Fruit fly (Drosophila melanogaster) whole organism, larva: ENCODE measurements around the gene IRSp53.

Experiments
- noc ChIP-seq: fragments of 200-800 bp; sonication (Bioruptor generic); optimal IDR thresholded peaks from 3 replicates; lab custom pipeline; 2019; ENCODE audit warnings: missing biosample characterization, mild to moderate bottlenecking, missing genetic modification characterization, moderate library complexity

The IRSp53 gene

dm6 chr3L:11135846-11136245 is at the start of gene IRSp53:
IRSp53 (plus strand) TSS chr3L:11136049.
- no peak for TF ChIP-seq noc (tag; lab: Kevin White, UChicago)

DNA sequence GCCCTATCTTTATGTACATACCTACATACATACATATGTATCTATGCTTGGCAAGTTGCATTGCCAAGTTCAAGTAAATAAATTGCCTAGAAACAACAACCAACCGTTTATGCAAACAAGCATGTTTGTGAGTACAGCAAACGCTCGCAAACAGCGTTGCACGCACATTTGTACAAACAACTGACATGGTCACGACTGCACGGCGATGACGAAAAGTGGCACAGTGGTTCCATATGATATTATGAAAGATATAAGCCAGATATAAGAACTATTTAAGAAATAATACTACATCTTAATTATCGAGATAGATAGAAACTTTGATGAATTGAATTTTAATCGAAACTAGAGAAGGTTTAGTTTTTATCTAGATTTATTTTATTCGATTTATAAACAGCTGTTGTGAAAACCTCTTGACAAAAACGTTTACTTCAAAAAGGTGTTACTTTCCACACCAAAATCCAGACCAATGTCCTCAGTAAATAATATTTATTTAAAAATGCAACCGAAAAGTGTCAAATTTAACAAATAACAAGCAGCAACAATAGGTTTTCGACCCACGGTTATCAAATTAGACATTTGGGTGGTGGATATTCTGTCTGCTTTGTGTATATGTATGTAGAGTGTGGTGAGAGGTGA is 45.9 kb upstream of the IRSp53 start:
- TF ChIP-seq noc (tag; lab: Kevin White, UChicago) = peak; percentile 81

DNA sequence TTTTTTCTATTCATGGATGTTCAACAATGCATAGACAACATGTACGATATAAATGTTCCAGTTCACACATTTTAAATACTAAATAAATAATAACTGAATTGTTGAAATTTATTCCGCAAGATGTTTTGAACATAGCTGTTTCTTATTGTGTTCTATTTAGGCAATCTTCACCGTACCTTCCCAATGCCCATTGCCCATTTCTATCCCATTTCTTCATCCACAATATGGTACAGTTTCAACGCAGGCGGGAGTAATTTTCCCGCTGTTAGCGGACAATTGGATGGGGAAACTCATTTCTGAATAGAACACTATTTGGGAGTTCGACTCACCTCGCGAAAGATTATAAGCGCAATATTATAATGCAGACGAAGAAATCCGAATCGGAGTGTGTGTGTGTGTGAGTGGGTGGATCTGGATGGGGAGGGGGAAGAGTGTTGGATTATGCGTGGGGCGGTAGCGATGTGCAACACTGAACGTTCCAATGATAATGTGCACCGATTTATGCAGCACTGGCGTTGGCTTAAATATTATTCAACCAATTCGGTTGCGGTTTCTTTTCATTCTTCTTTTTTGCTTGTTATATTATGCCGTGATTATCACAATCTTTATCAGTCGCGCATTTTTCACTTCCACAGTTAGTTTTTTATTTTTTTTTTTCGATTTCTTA is 43.8 kb upstream of the IRSp53 start:
- TF ChIP-seq noc (tag; lab: Kevin White, UChicago) = peak; percentile 1

DNA sequence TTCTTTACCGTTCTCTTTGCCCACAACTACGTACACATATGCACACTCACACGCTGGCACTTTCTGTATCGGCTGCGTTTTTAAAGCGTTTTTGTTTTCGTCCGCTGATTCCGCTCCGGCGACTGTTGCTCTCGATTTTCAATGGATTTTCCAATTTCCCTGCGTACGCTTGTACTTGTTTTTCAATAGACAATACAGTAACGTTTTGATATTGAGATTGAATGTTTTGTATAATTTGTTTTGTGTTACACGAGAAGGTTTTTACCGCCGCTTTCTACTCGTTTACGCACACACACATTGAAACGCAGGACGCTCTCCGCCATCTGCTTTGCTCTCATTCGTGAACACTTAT is 43.3 kb upstream of the IRSp53 start:
- TF ChIP-seq noc (tag; lab: Kevin White, UChicago) = no peak

dm6 chr3L:11093046-11093520 is 42.8 kb upstream of the IRSp53 start, which contains the start of gene JIL-1:
JIL-1 (minus strand) TSS chr3L:11093193.
- peak; percentile 18 for TF ChIP-seq noc (tag; lab: Kevin White, UChicago)

dm6 chr3L:11094279-11094678 is 41.6 kb upstream of the IRSp53 start:
- no peak for TF ChIP-seq noc (tag; lab: Kevin White, UChicago)

DNA sequence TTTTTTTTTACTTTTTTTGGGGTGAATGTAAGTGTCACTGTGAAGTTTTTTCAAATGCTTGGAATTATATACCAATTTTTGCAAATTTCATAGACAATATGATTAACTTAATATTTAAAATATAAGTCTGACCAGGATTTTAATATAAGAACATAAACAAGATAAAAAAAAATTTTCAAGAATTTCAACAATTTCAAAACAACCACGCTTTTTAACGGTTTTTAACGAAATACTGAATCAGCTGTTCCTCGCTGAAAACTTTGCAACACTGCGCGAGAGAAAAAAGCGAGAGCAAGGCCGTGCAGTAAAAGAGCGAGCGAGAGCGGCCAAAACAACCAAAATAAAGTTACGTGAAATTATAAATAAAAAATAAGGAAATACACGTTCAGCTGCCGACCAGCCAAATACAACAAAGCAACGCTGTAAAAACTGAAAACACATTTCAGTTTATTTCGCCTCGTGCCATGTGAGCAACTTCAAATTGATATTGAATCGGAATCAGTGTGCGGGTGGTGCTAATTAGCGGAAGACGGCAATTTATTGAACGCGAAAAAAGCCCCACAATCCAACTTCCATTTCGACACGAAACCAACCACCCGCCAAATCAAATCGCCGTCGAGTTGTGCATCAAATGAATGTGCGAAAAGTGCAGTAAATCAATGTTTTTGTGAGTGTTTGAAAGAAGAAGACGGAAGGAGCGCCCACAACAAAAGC is 39.5 kb upstream of the IRSp53 start, which contains the start of the genes CG46439, Iyd and CG33947:
Gene CG46439, minus strand, starts transcription at position 51 of the 714 bp plus-strand sequence.
Gene Iyd, minus strand, starts transcription at position 51 of the 714 bp plus-strand sequence.
Gene CG33947, plus strand, starts transcription at position 302 of the 714 bp plus-strand sequence.
- TF ChIP-seq noc (tag; lab: Kevin White, UChicago) = no peak

DNA sequence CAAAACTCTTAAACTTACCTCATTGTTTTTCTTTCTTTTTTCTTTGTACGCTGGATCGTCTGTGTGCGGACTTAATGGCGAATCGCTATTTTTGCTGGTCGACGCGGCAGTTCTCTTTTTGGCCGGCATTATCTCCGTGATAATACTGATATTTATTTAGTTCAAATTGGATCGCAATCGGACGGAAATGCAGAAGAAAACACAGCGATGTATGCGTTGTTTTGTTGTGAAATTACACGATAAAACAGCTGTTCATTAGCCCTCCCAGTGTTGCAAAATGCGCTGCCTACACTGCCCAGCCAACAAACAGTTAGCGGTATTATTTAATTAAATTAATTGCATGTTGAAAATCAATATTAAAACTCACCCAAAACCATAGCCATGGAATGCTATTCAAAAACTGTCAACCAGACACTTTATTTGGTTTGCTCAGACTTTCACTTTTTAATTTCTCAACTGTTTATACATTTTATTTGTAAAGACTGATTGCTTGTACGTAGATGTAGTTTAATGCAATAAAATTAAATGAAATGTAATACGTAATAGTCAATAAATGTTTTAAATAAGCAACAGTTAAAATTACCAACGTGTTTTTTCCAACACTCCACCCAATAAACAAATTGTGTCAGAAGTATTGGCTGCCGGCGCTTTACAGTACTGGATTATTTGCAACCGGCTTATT is 37.7 kb upstream of the IRSp53 start, which contains the start of the genes Irbp18 and APP-BP1:
Gene Irbp18, minus strand, starts transcription at position 205 of the 682 bp plus-strand sequence.
Gene APP-BP1, plus strand, starts transcription at position 431 of the 682 bp plus-strand sequence.
- peak; percentile 94 for TF ChIP-seq noc (tag; lab: Kevin White, UChicago)

DNA sequence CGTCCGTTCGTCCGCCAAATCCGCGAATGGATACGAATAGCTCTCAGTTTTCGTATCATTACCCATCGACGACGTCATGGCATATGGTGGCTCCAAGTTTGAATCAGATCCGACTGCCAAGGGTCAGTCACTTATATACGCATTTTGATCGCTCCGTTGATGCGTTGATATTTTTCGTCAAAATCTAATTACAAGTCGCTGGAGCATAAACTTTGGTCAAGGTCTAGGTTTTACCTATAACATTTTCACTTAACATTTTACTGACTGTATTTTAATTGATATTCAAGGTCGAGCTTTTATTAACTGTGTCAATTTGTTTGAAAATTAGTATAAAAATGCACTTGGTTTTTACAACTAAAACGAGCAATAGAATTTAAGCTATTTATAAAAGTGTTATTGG is 34.3 kb upstream of the IRSp53 start, which contains the start of gene Elo68beta:
Gene Elo68beta, minus strand, starts transcription at position 101 of the 400 bp plus-strand sequence.
- no peak for TF ChIP-seq noc (tag; lab: Kevin White, UChicago)

DNA sequence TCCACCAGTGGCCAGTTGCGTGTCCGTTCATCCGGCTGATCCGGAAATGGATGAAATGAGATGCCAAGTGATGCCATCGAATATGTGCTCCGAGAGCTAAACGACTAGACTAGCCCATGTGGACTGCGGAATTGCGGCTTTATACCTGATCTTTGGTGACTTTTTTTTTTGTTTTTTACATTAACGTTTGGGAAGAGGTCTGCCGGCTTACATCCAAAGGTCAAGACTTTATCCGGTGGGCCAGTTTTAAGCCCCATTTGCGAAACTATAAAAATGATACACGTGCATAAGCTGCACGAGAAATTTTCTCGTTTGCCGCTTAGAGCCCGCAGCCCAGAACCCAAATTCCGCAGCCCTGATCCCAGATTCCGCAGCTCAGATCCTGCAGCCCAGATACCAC is 32.9 kb upstream of the IRSp53 start, which contains the start of gene Elo68alpha:
Gene Elo68alpha, minus strand, starts transcription at position 101 of the 400 bp plus-strand sequence.
- TF ChIP-seq noc (tag; lab: Kevin White, UChicago) = no peak

DNA sequence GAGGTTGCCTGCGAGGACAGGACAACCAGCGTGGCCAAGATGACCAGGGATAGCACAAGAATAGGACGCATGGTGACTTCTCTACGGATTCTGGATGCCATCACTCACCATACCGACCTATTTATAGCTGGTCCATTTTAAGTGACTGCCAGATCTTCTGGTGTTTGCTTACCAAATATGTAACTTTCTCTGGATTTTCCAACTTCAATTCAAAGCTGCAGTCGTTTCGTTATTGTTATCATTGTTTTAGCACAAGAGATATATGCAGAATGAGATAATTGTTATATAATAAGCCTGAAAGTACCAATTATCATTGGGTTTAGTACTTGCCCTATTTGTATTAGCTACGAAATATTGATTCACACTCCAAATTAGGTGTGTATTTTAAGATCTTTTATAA is 32.1 kb upstream of the IRSp53 start, which contains the start of gene CG32071:
Gene CG32071, minus strand, starts transcription at position 101 of the 400 bp plus-strand sequence.
- TF ChIP-seq noc (tag; lab: Kevin White, UChicago) = no peak

- TF ChIP-seq noc (tag; lab: Kevin White, UChicago) = no peak
Observed at dm6 chr3L:11107432-11107831, 28.4 kb upstream of the IRSp53 start, which contains the start of gene CG32073. CG32073 (minus strand) TSS chr3L:11107582.

dm6 chr3L:11107935-11108334 is 27.9 kb upstream of the IRSp53 start, which contains the start of gene CG12522:
CG12522 (plus strand) TSS chr3L:11108235.
- TF ChIP-seq noc (tag; lab: Kevin White, UChicago) = no peak

dm6 chr3L:11109454-11109853 is 26.4 kb upstream of the IRSp53 start, which contains the start of the genes CG34012 and emei:
CG34012 (minus strand) TSS chr3L:11109505.
emei (plus strand) TSS chr3L:11109690.
- TF ChIP-seq noc (tag; lab: Kevin White, UChicago) = no peak

dm6 chr3L:11112427-11112826 is 23.4 kb upstream of the IRSp53 start:
- no peak for TF ChIP-seq noc (tag; lab: Kevin White, UChicago)
